Worm (Caenorhabditis elegans): ENCODE results near the gene nspc-10.

ce11 chrX:12294263-12294662 is 49.1 kb upstream of the nspc-10 start, which contains the start of gene W06D11.1:
- TF ChIP-seq tab-1 (GFP tag; IDR thresholded peaks at IDR 0.05), result no peak
- TF ChIP-seq flt-1 (GFP tag; IDR thresholded peaks at IDR 0.05), result no peak
- no peak for TF ChIP-seq med-1 (GFP tag; optimal IDR thresholded peaks at IDR 0.05; ENCODE audit: insufficient read depth)
- TF ChIP-seq ref-1 (GFP tag; conservative IDR thresholded peaks at IDR 0.05), result no peak
- no peak for TF ChIP-seq ztf-23 (GFP tag; IDR thresholded peaks at IDR 0.05)
- no peak for TF ChIP-seq T22C8.4 (GFP tag; IDR thresholded peaks at IDR 0.05)
- TF ChIP-seq ztf-29 (GFP tag; IDR thresholded peaks at IDR 0.05), result no peak
- TF ChIP-seq klf-2 (GFP tag; conservative IDR thresholded peaks at IDR 0.05), result no peak
- no peak for TF ChIP-seq cog-1 (tag; optimal IDR thresholded peaks at IDR 0.05)

All from whole organism, midembryonic.